Worm (Caenorhabditis elegans) whole organism, L1 larva: ENCODE measurements around the gene med-2.
A peak's percentile ranks its signal among the peaks of the same experiment; 100 is the strongest.

ENCODE experiments used
- C04F5.9 ChIP-seq: sonication (generic microtip); optimal IDR thresholded peaks from 2 replicates; lab custom pipeline; 2016; ENCODE audit warnings: missing genetic modification characterization, missing compliant biosample characterization
- C16A3.4 ChIP-seq: fragments of 150-350 bp; optimal IDR thresholded peaks from 2 replicates; lab custom pipeline; 2014; ENCODE audit warnings: missing biosample characterization, missing genetic modification characterization
- F16B12.6 ChIP-seq: fragments of 150-350 bp; optimal IDR thresholded peaks from 2 replicates; lab custom pipeline; 2014; ENCODE audit warnings: missing biosample characterization, missing genetic modification characterization
- alr-1 ChIP-seq: fragments of 200-800 bp; sonication (Bioruptor generic); optimal IDR thresholded peaks from 2 replicates; lab custom pipeline; 2018; ENCODE audit warnings: borderline replicate concordance, mild to moderate bottlenecking, missing genetic modification characterization, missing compliant biosample characterization
- ama-1 ChIP-seq: fragments of 150-350 bp; optimal IDR thresholded peaks from 2 replicates; lab custom pipeline; 2014
- blmp-1 ChIP-seq: fragments of 150-350 bp; optimal IDR thresholded peaks from 2 replicates; lab custom pipeline; 2014; ENCODE audit warnings: missing biosample characterization, missing genetic modification characterization
- ceh-63 ChIP-seq: fragments of 200-800 bp; sonication (Bioruptor generic); optimal IDR thresholded peaks from 2 replicates; lab custom pipeline; 2018; ENCODE audit warnings: mild to moderate bottlenecking, missing genetic modification characterization, missing compliant biosample characterization
- ceh-8 ChIP-seq: fragments of 200-800 bp; sonication (Bioruptor generic); optimal IDR thresholded peaks from 2 replicates; lab custom pipeline; 2018; ENCODE audit warnings: mild to moderate bottlenecking, missing genetic modification characterization, moderate library complexity, missing compliant biosample characterization
- ceh-82 ChIP-seq, 3 experiments: fragments of 150-350 bp in 1 of 3; sonication (generic microtip) in 2 of 3; optimal IDR thresholded peaks; 2 replicates each; lab custom pipeline; 2014 to 2017; ENCODE audit warnings: missing biosample characterization in 3 of 3, missing genetic modification characterization in 3 of 3
- dpl-1 ChIP-seq, 3 experiments: fragments of 150-350 bp in 2 of 3; sonication (generic microtip) in 1 of 3; optimal IDR thresholded peaks; 2 replicates each; lab custom pipeline; 2014 to 2017; ENCODE audit warnings: missing biosample characterization in 3 of 3, missing genetic modification characterization in 3 of 3, missing genetic modification reagents in 3 of 3
- efl-1 ChIP-seq, 4 experiments: fragments of 150-350 bp; optimal IDR thresholded peaks in 3 of 4; peaks in 1 of 4; 1 replicate in 1 of 4; 2 replicates in 3 of 4; lab custom pipeline; 2014; ENCODE audit warnings: missing biosample characterization in 2 of 4, missing genetic modification characterization in 2 of 4, missing genetic modification reagents in 2 of 4
- efl-3 ChIP-seq: fragments of 200-800 bp; sonication (Bioruptor generic); optimal IDR thresholded peaks from 2 replicates; lab custom pipeline; 2018; ENCODE audit warnings: mild to moderate bottlenecking, missing genetic modification characterization, missing compliant biosample characterization
- egl-13 ChIP-seq: sonication (generic microtip); optimal IDR thresholded peaks from 2 replicates; lab custom pipeline; 2016; ENCODE audit warnings: missing genotype, missing genetic modification reagents, missing genetic modification characterization, missing compliant biosample characterization
- egl-27 ChIP-seq, 2 experiments: fragments of 150-350 bp in 1 of 2; sonication (generic microtip); optimal IDR thresholded peaks; 3 replicates each; lab custom pipeline; 2017 to 2018; ENCODE audit warnings: missing biosample characterization in 2 of 2, missing genetic modification characterization in 2 of 2, missing genetic modification reagents in 2 of 2
- fkh-8 ChIP-seq: sonication (generic microtip); optimal IDR thresholded peaks from 2 replicates; lab custom pipeline; 2016; ENCODE audit warnings: mild to moderate bottlenecking, missing genetic modification characterization, missing compliant biosample characterization
- fos-1 ChIP-seq: fragments of 150-350 bp; optimal IDR thresholded peaks from 2 replicates; lab custom pipeline; 2014; ENCODE audit warnings: missing biosample characterization, missing genetic modification characterization
- hlh-17 ChIP-seq: fragments of 200-800 bp; sonication (Bioruptor generic); optimal IDR thresholded peaks from 2 replicates; lab custom pipeline; 2018; ENCODE audit warnings: missing genetic modification characterization, mild to moderate bottlenecking, missing compliant biosample characterization, moderate library complexity, borderline replicate concordance
- irx-1 ChIP-seq: sonication (generic microtip); optimal IDR thresholded peaks from 2 replicates; lab custom pipeline; 2016; ENCODE audit warnings: missing genetic modification characterization, missing compliant biosample characterization
- isw-1 ChIP-seq: fragments of 200-800 bp; sonication (Bioruptor generic); IDR thresholded peaks from 2 replicates; pipeline ENCODE4 v1.3.6; 2022; ENCODE audit warnings: missing genetic modification characterization, missing compliant biosample characterization
- jun-1 ChIP-seq: fragments of 150-350 bp; optimal IDR thresholded peaks from 2 replicates; lab custom pipeline; 2014; ENCODE audit warnings: missing biosample characterization, missing genetic modification reagents, missing genetic modification characterization
- lin-13 ChIP-seq: fragments of 150-350 bp; optimal IDR thresholded peaks from 2 replicates; lab custom pipeline; 2014; ENCODE audit warnings: missing biosample characterization, missing genetic modification reagents, missing genetic modification characterization
- lin-35 ChIP-seq, 2 experiments: fragments of 150-350 bp; optimal IDR thresholded peaks; 2 replicates each; lab custom pipeline; 2014; ENCODE audit warnings: missing biosample characterization in 2 of 2, missing genetic modification characterization in 2 of 2, missing genetic modification reagents in 2 of 2
- lin-39 ChIP-seq: fragments of 150-350 bp; optimal IDR thresholded peaks from 2 replicates; lab custom pipeline; 2014; ENCODE audit warnings: missing biosample characterization, missing genetic modification reagents, missing genetic modification characterization
- lir-3 ChIP-seq: sonication (generic microtip); optimal IDR thresholded peaks from 2 replicates; lab custom pipeline; 2016; ENCODE audit warnings: mild to moderate bottlenecking, missing genetic modification characterization, moderate library complexity, missing compliant biosample characterization; ENCODE audit not compliant: poor library complexity
- lsy-2 ChIP-seq, 2 experiments: fragments of 150-350 bp; optimal IDR thresholded peaks; 2 replicates each; lab custom pipeline; 2014; ENCODE audit warnings: missing biosample characterization in 2 of 2, missing genetic modification characterization in 2 of 2
- mab-9 ChIP-seq: fragments of 200-800 bp; sonication (Bioruptor generic); IDR thresholded peaks from 2 replicates; pipeline ENCODE4 v1.3.6; 2022; ENCODE audit warnings: missing genetic modification reagents, missing genetic modification characterization, missing compliant biosample characterization
- mdl-1 ChIP-seq, 2 experiments: fragments of 150-350 bp; optimal IDR thresholded peaks; 2 replicates each; lab custom pipeline; 2014 to 2017; ENCODE audit warnings: missing biosample characterization in 2 of 2, missing genetic modification characterization in 2 of 2, inconsistent platforms in 1 of 2
- mep-1 ChIP-seq: fragments of 150-350 bp; optimal IDR thresholded peaks from 2 replicates; lab custom pipeline; 2014; ENCODE audit warnings: missing biosample characterization, missing genetic modification characterization
- nhr-11 ChIP-seq: fragments of 150-350 bp; optimal IDR thresholded peaks from 2 replicates; lab custom pipeline; 2014; ENCODE audit warnings: missing biosample characterization, missing genetic modification characterization
- nhr-12 ChIP-seq: sonication (generic microtip); optimal IDR thresholded peaks from 2 replicates; lab custom pipeline; 2017; ENCODE audit warnings: missing biosample characterization, missing genetic modification characterization
- nhr-19 ChIP-seq: fragments of 200-800 bp; sonication (Bioruptor generic); conservative IDR thresholded peaks from 2 replicates; pipeline ENCODE4 v1.3.6; 2022; ENCODE audit warnings: missing genetic modification characterization, missing compliant biosample characterization
- nhr-20 ChIP-seq: sonication (generic microtip); optimal IDR thresholded peaks from 2 replicates; lab custom pipeline; 2016; ENCODE audit warnings: mild to moderate bottlenecking, missing genetic modification characterization, missing compliant biosample characterization
- nhr-237 ChIP-seq: fragments of 150-350 bp; optimal IDR thresholded peaks from 2 replicates; lab custom pipeline; 2014; ENCODE audit warnings: missing biosample characterization, missing genetic modification characterization
- nhr-28 ChIP-seq: fragments of 150-350 bp; optimal IDR thresholded peaks from 2 replicates; lab custom pipeline; 2014; ENCODE audit warnings: missing biosample characterization, missing genetic modification characterization
- nhr-90 ChIP-seq: sonication (generic microtip); optimal IDR thresholded peaks from 2 replicates; lab custom pipeline; 2016; ENCODE audit warnings: mild to moderate bottlenecking, missing genetic modification characterization, missing compliant biosample characterization; ENCODE audit not compliant: poor library complexity
- pax-3 ChIP-seq: fragments of 200-800 bp; sonication (Bioruptor generic); optimal IDR thresholded peaks from 2 replicates; lab custom pipeline; 2018; ENCODE audit warnings: mild to moderate bottlenecking, missing genetic modification characterization, moderate library complexity, missing compliant biosample characterization
- snpc-4 ChIP-seq: fragments of 150-350 bp; optimal IDR thresholded peaks from 2 replicates; lab custom pipeline; 2014; ENCODE audit warnings: missing biosample characterization, missing genetic modification characterization
- snu-23 ChIP-seq: sonication (generic microtip); optimal IDR thresholded peaks from 2 replicates; lab custom pipeline; 2016; ENCODE audit warnings: missing genetic modification characterization, missing compliant biosample characterization
- sox-4 ChIP-seq: sonication (generic microtip); optimal IDR thresholded peaks from 2 replicates; lab custom pipeline; 2016; ENCODE audit warnings: missing genetic modification characterization, missing compliant biosample characterization
- sptf-1 ChIP-seq: fragments of 150-350 bp; optimal IDR thresholded peaks from 2 replicates; lab custom pipeline; 2014; ENCODE audit warnings: missing biosample characterization, missing genetic modification characterization
- sup-37 ChIP-seq: fragments of 200-800 bp; sonication (Bioruptor generic); optimal IDR thresholded peaks from 2 replicates; lab custom pipeline; 2018; ENCODE audit warnings: mild to moderate bottlenecking, missing genetic modification characterization, missing compliant biosample characterization
- swsn-7 ChIP-seq: sonication (generic microtip); optimal IDR thresholded peaks from 2 replicates; lab custom pipeline; 2016; ENCODE audit warnings: missing genetic modification characterization, missing compliant biosample characterization
- tbx-2 ChIP-seq: sonication (generic microtip); optimal IDR thresholded peaks from 2 replicates; lab custom pipeline; 2016; ENCODE audit warnings: missing genetic modification characterization, missing compliant biosample characterization
- unc-130 ChIP-seq: fragments of 150-350 bp; optimal IDR thresholded peaks from 2 replicates; lab custom pipeline; 2017; ENCODE audit warnings: missing biosample characterization, missing genetic modification characterization, inconsistent platforms
- unc-62 ChIP-seq: fragments of 150-350 bp; optimal IDR thresholded peaks from 2 replicates; lab custom pipeline; 2014; ENCODE audit warnings: missing biosample characterization, missing genetic modification reagents, missing genetic modification characterization
- xbp-1 ChIP-seq: sonication (generic microtip); optimal IDR thresholded peaks from 2 replicates; lab custom pipeline; 2016; ENCODE audit warnings: missing genetic modification characterization, missing compliant biosample characterization
- zip-4 ChIP-seq: fragments of 200-800 bp; sonication (Bioruptor generic); optimal IDR thresholded peaks from 2 replicates; lab custom pipeline; 2018; ENCODE audit warnings: mild to moderate bottlenecking, missing genetic modification characterization, moderate library complexity, missing compliant biosample characterization
- ztf-11 ChIP-seq, 2 experiments: sonication (generic microtip); optimal IDR thresholded peaks; 2 replicates each; lab custom pipeline; 2016 to 2017; ENCODE audit warnings: missing genetic modification characterization in 2 of 2, missing biosample characterization in 1 of 2, missing compliant biosample characterization in 1 of 2
- ztf-4 ChIP-seq: fragments of 150-350 bp; optimal IDR thresholded peaks from 2 replicates; lab custom pipeline; 2014; ENCODE audit warnings: missing biosample characterization, missing genetic modification characterization

The med-2 gene

DNA sequence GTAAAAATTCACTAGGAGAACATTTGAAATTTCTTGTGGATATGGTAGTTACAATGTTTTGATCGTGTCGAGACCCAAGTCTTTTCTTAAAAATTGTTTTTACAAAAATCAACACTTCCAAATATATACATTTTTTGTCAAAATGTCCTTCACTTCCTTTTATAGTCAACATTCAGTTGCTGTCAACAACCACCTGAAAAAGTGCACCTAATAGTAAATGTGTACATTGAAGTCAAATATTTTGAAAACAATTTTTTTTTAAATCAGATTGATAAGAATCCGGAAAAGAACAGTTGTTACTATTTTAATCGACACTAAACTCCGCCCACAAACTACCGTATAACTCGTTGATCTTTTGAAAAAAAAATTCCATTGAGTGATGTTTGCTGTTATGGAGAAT, 11.4 kb downstream of the med-2 start:
- TF ChIP-seq zip-4 (GFP tag; lab: Kevin White, UChicago) (no peak), lin-13 (GFP tag; lab: Kevin White, UChicago) (no peak), nhr-237 (tag; lab: Kevin White, UChicago) (no peak), snu-23 (GFP tag; lab: Kevin White, UChicago) (no peak), hlh-17 (GFP tag; lab: Kevin White, UChicago) (no peak), swsn-7 (tag; lab: Kevin White, UChicago) (no peak), nhr-20 (tag; lab: Kevin White, UChicago) (no peak), unc-62 (no peak)

DNA sequence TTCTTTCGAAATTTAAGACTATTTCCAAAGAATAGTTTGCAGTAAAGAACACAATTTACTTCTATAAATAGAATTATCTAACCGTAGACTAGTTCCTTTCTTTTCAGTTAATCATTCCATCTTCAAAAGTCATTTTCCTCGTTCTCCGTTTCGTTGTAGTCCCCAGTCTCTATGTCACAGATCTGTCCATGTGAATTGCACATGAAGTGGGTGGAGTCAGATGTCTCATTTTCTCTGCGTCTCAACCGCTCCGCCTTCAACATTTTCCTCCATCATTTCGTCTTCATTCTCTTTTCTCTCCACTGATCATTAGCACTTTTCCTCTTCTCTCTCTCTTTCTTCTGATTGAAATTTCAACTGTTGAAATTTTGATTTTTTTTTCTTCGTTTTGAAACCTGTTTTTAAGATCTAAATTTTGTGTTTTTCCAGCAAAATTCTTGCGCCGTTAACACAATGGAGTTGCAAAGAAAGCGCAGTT, 13.3 kb downstream of the med-2 start, which contains the start of gene T07E3.4:
Gene T07E3.4 (plus strand): TSS at position 428 of the 478 bp plus-strand sequence.
- TF ChIP-seq efl-3 (GFP tag; lab: Kevin White, UChicago), result no peak
- TF ChIP-seq egl-27 (tag; optimal IDR thresholded peaks at IDR 0.05; lab: Kevin White, UChicago), result peak; percentile 10 to 55
- no peak for TF ChIP-seq nhr-12 (tag; lab: Kevin White, UChicago)
- peak; percentile 82 for TF ChIP-seq blmp-1 (tag; lab: Kevin White, UChicago)
- TF ChIP-seq egl-13 (tag; lab: Kevin White, UChicago), result no peak
- peak; percentile 85 for TF ChIP-seq ztf-4 (tag; lab: Kevin White, UChicago)
- no peak for TF ChIP-seq ceh-63 (GFP tag; lab: Kevin White, UChicago)
- TF ChIP-seq C04F5.9 (tag; lab: Kevin White, UChicago), result peak; percentile 69
- peak; percentile 95 for TF ChIP-seq unc-130 (tag; lab: Kevin White, UChicago)
- peak; percentile 72 for TF ChIP-seq lir-3 (tag; lab: Kevin White, UChicago)
- TF ChIP-seq nhr-19 (GFP tag; lab: Robert Waterston, UW), result peak; percentile 94
- TF ChIP-seq lsy-2 (tag; optimal IDR thresholded peaks at IDR 0.05; lab: Kevin White, UChicago), result peak; percentile 82 to 88
- TF ChIP-seq C16A3.4 (tag; lab: Kevin White, UChicago), result peak; percentile 34
- no peak for TF ChIP-seq ztf-11 (tag; optimal IDR thresholded peaks at IDR 0.05; lab: Kevin White, UChicago)
- TF ChIP-seq swsn-7 (tag; lab: Kevin White, UChicago), result peak; percentile 82
- TF ChIP-seq xbp-1, result peak; percentile 73
- peak; percentile 68 for TF ChIP-seq nhr-11 (tag; lab: Kevin White, UChicago)
- TF ChIP-seq sox-4, result no peak
- TF ChIP-seq ama-1 (lab: Kevin White, UChicago), result peak; percentile 44
- no peak for TF ChIP-seq mab-9 (GFP tag; lab: Robert Waterston, UW)
- TF ChIP-seq ceh-8 (GFP tag; lab: Kevin White, UChicago), result no peak
- TF ChIP-seq dpl-1 (GFP tag; optimal IDR thresholded peaks at IDR 0.05; lab: Kevin White, UChicago), result peak; percentile 47 to 60 (median 59)
- TF ChIP-seq mep-1 (tag; lab: Kevin White, UChicago), result peak; percentile 90
- TF ChIP-seq snpc-4 (tag; lab: Kevin White, UChicago), result peak; percentile 23
- peak; percentile 48 for TF ChIP-seq fos-1 (tag; lab: Kevin White, UChicago)
- peak; percentile 84 for TF ChIP-seq nhr-90 (tag; lab: Kevin White, UChicago)
- TF ChIP-seq efl-1 (optimal IDR thresholded peaks at IDR 0.05; lab: Kevin White, UChicago), result peak; percentile 69
- peak; percentile 46 to 95 for TF ChIP-seq efl-1 (GFP tag; optimal IDR thresholded peaks at IDR 0.05 in 1 of 2; lab: Kevin White, UChicago)
- no peak for TF ChIP-seq pax-3 (tag; lab: Kevin White, UChicago)
- TF ChIP-seq F16B12.6 (tag; lab: Kevin White, UChicago), result peak; percentile 33
- no peak for TF ChIP-seq unc-62
- TF ChIP-seq alr-1 (tag; lab: Kevin White, UChicago), result no peak
- peak; percentile 9 to 73 (median 72) for TF ChIP-seq ceh-82 (tag; optimal IDR thresholded peaks at IDR 0.05; lab: Kevin White, UChicago)
- peak; percentile 30 for TF ChIP-seq fkh-8 (tag; lab: Kevin White, UChicago)
- peak in 1 of 2 experiments; percentile 84 for TF ChIP-seq mdl-1 (tag; optimal IDR thresholded peaks at IDR 0.05; lab: Kevin White, UChicago)
- TF ChIP-seq lin-35 (GFP tag; optimal IDR thresholded peaks at IDR 0.05; lab: Kevin White, UChicago), result peak; percentile 67 to 80
- TF ChIP-seq snu-23 (GFP tag; lab: Kevin White, UChicago), result peak; percentile 96
- peak; percentile 89 for TF ChIP-seq tbx-2
- TF ChIP-seq lin-13 (GFP tag; lab: Kevin White, UChicago), result peak; percentile 51
- TF ChIP-seq irx-1 (tag; lab: Kevin White, UChicago), result peak; percentile 61
- TF ChIP-seq jun-1 (tag; lab: Kevin White, UChicago), result peak; percentile 77
- TF ChIP-seq nhr-28 (tag; lab: Kevin White, UChicago), result no peak
- TF ChIP-seq isw-1 (GFP tag; lab: Robert Waterston, UW), result no peak
- no peak for TF ChIP-seq sptf-1
- peak; percentile 76 for TF ChIP-seq lin-39 (tag; lab: Kevin White, UChicago)
- TF ChIP-seq nhr-20 (tag; lab: Kevin White, UChicago), result peak; percentile 96
- no peak for TF ChIP-seq sup-37 (GFP tag; lab: Kevin White, UChicago)
